Fruit fly (Drosophila melanogaster): ENCODE data around the gene Mhc.

Gene Mhc

DNA sequence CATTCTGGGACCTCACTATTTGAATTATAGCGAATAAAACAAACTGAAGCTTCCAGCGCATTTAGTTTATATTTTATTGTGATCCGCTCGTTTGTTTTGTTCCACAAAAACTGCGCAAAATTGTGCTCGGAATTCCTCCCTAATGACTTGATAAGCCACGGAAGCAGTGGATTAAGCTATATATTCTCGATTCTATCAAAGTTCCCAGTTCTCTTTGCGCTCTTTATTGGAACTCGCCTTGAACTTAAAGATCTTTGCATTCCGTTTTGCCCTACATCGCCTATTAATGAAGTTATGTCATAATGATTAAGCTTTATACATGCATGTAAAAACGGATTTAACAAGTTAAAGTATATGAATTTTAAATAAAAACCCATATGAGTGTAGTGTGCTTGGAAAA, 70.8 kb downstream of the Mhc start, which contains the start of gene Nepl9:
Gene Nepl9, minus strand, starts transcription at position 101 of the 400 bp plus-strand sequence.
- TF ChIP-seq CTCF (optimal IDR thresholded peaks at IDR 0.05) (no peak), CG8478 (optimal IDR thresholded peaks at IDR 0.05) (no peak)

DNA sequence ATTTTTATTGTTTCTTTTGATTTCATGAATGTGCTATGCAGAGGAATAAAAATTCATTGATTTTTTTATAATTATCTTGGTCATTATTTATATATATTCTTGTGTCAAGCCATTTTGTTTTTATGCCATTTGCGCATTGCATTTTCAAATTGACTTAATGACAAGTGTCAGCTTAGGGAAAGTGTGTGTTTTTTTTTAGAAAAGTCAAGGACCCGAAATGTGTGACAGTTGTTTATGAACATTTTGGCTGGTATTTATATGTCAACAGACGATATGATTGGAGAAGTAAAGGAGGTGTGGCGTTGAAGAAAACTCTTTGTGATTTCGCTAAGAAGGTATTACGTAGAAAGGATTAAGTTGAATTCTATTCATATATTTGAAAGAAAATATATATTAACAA, 71.3 kb downstream of the Mhc start, which contains the start of the genes SclA and SclB:
Gene SclA, plus strand, starts transcription at position 301 of the 400 bp plus-strand sequence.
Gene SclB, plus strand, starts transcription at position 301 of the 400 bp plus-strand sequence.
- TF ChIP-seq CG8478 (optimal IDR thresholded peaks at IDR 0.05) (no peak), CTCF (optimal IDR thresholded peaks at IDR 0.05) (no peak)

Measured in S2 (cell line).